Worm (Caenorhabditis elegans) whole organism, L4/young adult: Measurements from ENCODE around the gene T19D12.1.
"Not testable (repeated sequence)": the region's sequence is repeated elsewhere in the genome, so short reads cannot be mapped to it uniquely, and the experiment has no call there.

Experiments
- W03F9.2 ChIP-seq: fragments of 150-350 bp; optimal IDR thresholded peaks from 2 replicates; lab custom pipeline; 2014; ENCODE audit warnings: missing biosample characterization, missing genetic modification characterization
- dao-5 ChIP-seq: sonication (generic microtip); optimal IDR thresholded peaks from 2 replicates; lab custom pipeline; 2016; ENCODE audit warnings: missing genotype, missing genetic modification characterization, moderate library complexity, missing compliant biosample characterization
- him-1 ChIP-seq: sonication (generic microtip); optimal IDR thresholded peaks from 2 replicates; lab custom pipeline; 2016; ENCODE audit warnings: missing genotype, missing genetic modification reagents, missing genetic modification characterization, missing compliant biosample characterization

The T19D12.1 gene

DNA sequence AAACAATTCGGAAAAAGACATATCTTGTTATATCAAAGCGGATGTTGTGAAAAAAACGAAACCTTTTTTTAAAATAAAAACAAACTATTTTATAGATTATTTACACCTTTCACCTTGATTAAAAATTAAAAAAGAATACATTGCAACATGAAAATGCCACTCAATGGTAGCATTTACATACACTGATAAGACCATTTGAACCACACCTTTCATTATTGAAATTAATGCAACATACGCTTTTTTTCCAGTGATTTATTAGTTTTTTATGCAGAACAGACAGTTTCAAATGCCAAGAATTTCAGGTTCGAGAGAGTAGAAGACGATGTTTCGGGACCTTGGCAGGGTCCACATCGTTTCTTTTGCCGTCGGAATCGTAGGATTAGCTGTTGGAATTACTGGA lies at the start of gene T19D12.1:
T19D12.1 (plus strand) TSS at position 301 of the 400 bp plus-strand sequence.
- TF ChIP-seq dao-5 (no peak), him-1 (tag; lab: Kevin White, UChicago) (no peak), W03F9.2 (tag; lab: Kevin White, UChicago) (no peak)

DNA sequence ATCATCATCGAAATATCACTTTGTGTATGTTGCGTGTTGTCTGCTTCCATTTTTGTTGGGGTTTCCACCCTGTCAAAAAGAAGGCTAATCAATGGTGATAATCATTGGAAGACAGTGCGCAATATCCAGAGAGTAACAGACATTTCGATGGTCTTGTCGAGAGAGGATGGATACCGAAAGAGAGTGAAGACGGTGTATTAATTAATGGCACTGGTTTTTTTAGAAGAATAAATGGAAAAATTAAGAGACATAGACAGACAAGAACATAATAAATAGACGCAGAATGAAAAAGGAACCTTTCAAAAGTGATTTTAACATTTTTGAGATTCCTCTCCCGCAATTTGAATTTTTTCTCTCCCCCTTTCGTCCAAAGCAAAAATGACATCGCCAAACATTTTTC lies 47.7 kb upstream of the T19D12.1 start:
- TF ChIP-seq W03F9.2 (tag; lab: Kevin White, UChicago) (no peak), him-1 (tag; lab: Kevin White, UChicago) (no peak), dao-5 (no peak)

DNA sequence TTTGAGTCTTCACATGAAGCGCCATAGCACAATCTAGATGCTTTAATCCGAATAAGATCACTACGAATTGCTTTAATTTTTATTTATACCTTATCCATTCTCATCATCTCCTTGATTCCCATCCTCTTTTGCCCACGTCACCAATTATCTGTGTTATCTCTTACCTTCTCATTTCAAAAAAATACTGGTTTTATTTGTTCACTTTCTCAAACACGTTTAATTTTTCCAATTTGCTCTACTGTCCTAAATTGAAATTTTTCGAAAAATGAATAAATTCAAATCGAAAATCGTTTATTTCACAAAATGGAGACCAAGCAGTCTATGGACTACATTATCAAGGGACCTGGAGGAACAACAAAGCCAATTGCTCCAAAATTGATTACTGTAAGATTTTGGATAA lies 44.8 kb upstream of the T19D12.1 start, which contains the start of gene F54H5.3:
F54H5.3 (plus strand) TSS at position 301 of the 400 bp plus-strand sequence.
- TF ChIP-seq him-1 (tag; lab: Kevin White, UChicago) (no peak), dao-5 (no peak), W03F9.2 (tag; lab: Kevin White, UChicago) (no peak)

DNA sequence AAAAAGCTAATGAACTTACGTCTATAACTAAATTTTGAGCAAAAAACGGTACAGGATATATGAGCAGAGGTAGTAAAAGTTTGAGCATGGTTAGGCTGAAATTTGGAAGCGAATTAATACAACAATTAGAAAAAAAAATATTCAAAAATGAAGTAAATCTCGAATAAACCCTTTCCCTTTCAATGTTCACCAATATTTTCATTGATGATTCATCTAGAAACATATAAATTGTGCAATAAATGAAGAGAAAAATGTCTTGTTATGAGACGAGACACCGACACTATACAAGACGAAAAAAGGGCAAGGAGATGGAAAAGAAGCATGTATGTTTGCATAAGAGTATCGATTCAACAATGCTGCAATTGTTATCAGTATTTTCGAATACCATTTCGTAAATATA lies 41.4 kb upstream of the T19D12.1 start, which contains the start of gene F54H5.14:
F54H5.14 (minus strand) TSS at position 101 of the 400 bp plus-strand sequence.
- TF ChIP-seq W03F9.2 (tag; lab: Kevin White, UChicago) (no peak), dao-5 (no peak), him-1 (tag; lab: Kevin White, UChicago) (no peak)

DNA sequence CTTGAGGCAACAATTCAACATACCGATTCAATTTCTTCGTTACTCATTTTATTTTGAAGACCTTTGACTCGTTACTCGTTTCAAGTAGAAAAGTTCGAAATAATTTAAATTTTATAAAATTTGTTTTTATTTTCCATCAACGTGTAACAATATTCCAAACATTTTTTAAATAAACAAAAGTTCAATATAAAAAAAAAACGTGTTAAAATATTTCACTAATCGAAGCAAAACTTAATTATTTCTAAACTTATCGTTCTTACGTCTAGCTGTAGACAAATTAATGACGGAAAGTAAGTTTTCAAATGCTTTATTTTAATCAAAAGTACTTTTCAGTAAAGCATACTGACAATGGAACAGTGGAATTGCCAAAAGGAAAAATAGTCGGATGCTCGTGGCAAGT lies 39.5 kb upstream of the T19D12.1 start, which contains the start of the genes F54H5.5 and F54H5.2:
F54H5.5 (minus strand) TSS at position 101 of the 400 bp plus-strand sequence.
F54H5.2 (plus strand) TSS at position 303 of the 400 bp plus-strand sequence.
- not testable (repeated sequence) for TF ChIP-seq dao-5; him-1 (tag; lab: Kevin White, UChicago); W03F9.2 (tag; lab: Kevin White, UChicago)

DNA sequence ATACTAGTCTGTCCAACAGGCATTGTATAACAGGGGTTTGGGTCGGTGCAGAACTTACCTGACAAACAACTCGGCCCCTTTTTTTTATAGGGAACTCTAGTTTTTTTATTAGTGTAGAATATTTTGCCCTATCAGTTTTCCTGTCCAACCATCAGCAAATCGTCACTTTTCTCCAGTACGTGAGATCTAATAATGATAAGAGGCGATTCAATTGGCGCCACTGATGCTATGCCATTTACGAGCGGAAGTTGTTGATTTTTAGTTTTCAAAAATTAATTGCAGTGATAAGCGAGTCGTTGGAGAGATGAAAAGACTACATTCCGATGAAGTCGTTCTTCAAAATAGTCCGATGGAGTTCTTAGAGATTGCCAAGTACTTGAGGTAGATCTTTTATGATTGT lies 38.3 kb upstream of the T19D12.1 start:
- TF ChIP-seq W03F9.2 (tag; lab: Kevin White, UChicago), result no peak
- TF ChIP-seq dao-5, result no peak

DNA sequence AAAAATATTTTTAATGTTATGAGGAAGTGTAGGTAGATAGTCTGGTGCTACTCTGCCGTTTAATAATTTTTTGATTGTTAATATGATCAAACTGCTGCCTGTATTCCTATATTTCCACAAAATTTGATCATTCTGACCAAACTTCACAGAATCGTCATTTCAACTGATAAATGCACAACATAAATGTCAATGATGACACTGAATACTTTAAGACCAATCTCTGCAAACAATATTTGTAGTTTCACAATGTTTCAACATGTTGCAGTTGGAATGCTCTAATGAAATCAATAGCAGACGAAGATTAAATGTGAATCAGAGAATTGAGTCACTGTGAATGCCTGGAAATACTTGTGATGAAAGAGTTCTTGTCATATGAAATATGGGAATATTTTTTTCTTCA lies 36.9 kb upstream of the T19D12.1 start:
- TF ChIP-seq W03F9.2 (tag; lab: Kevin White, UChicago), result no peak
- no peak for TF ChIP-seq dao-5
- no peak for TF ChIP-seq him-1 (tag; lab: Kevin White, UChicago)

DNA sequence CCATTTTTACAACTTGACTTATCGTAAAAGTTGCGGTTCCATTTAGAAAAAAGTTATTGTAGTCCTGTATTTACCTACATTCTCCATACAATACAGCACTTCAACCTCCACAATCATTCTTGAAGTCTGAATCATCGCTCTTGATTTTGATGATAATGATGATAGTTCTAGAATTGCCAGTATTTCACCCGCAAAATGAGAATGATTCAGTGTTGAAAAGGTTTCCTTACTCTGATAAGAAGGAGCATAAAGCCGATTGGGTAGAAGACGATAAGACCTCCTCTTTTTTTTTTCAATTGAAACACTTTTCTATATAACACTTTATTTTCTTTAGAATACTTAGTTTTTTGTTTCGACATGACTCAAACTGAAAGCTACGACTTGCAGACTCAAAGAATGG lies 35.9 kb upstream of the T19D12.1 start, which contains the start of gene T19D12.4:
T19D12.4 (plus strand) TSS at position 295 of the 400 bp plus-strand sequence.
- no peak for TF ChIP-seq W03F9.2 (tag; lab: Kevin White, UChicago)
- TF ChIP-seq him-1 (tag; lab: Kevin White, UChicago), result no peak
- TF ChIP-seq dao-5, result no peak

DNA sequence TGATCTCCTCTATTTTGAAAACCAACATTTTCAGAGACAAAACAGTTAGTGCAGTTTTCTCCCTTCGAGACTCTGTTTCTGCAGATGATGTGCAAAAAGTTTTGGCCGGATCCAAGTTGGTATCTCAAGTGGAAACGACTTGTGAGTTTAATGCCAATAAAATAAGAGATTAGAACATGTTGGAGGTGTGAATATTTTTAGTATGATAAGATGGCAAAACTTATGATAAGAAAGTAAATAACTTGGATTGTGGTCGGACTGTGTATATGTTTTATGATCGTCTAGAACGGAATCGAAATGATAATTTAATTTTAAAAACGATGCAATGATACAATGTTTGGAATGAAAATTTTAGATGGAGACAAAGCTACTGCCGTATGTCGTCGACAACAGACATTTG lies 34.7 kb upstream of the T19D12.1 start:
- TF ChIP-seq W03F9.2 (tag; lab: Kevin White, UChicago) (no peak), him-1 (tag; lab: Kevin White, UChicago) (no peak)

DNA sequence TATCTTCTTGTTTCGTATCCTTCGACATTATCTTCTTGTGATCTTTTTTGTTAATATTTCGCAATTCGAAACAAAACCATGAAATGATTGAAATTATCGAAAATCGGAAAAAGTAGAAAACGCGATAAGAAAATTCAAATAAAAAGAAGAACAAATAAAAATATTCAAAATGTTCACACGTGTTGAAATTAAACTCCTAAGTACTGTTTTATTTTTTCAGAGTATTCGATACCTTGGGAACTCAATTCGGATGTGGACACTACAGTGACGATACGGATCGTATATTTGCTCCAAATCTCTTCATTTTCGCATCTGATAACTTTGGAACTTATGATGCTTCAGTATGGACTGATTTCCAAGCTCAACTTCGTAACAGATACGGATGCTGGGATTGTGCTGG lies 30.6 kb upstream of the T19D12.1 start, which contains the start of gene T19D12.5:
T19D12.5 (minus strand) TSS at position 101 of the 400 bp plus-strand sequence.
- no peak for TF ChIP-seq W03F9.2 (tag; lab: Kevin White, UChicago)
- no peak for TF ChIP-seq him-1 (tag; lab: Kevin White, UChicago)
- TF ChIP-seq dao-5, result no peak

DNA sequence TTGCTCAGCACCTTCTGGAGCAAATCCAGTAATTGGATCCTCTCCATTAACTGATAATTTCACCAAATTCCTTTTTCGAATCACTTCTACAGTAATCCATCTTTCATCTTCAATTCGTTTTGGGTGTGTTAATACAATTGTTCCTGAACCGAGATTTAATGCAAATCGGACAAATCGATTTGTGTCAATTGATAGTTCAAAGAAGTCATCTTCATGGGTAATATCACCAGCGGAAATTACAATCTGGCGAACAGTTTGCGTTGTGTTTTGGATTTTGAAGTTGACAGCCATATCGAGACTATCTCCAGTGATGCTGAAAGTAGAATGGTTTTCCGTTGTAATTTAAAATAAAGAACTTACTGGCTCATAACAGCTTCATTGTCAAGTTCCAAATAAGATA lies 28.8 kb upstream of the T19D12.1 start:
- TF ChIP-seq W03F9.2 (tag; lab: Kevin White, UChicago), result no peak
- TF ChIP-seq dao-5, result no peak
- TF ChIP-seq him-1 (tag; lab: Kevin White, UChicago), result no peak

DNA sequence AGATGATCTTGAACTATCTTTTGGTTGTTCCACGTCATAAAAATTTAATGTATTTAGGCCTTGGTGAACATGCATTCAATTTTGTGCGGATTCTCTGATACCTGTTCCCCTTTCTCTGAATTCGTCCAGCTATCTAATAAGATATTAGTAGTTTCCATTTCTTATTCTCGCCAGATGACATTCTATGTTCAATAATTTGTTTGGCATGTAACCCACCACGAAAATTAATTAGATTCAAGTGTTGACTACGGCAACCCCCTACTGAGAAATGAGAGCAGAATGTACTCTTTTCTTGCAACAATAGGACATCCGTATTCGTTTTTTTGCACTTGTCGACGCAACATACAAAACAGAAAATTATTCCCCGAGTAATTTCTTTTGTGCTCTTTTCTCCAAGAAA lies 24.5 kb upstream of the T19D12.1 start:
- no peak for TF ChIP-seq W03F9.2 (tag; lab: Kevin White, UChicago)
- TF ChIP-seq dao-5, result no peak
- TF ChIP-seq him-1 (tag; lab: Kevin White, UChicago), result no peak

DNA sequence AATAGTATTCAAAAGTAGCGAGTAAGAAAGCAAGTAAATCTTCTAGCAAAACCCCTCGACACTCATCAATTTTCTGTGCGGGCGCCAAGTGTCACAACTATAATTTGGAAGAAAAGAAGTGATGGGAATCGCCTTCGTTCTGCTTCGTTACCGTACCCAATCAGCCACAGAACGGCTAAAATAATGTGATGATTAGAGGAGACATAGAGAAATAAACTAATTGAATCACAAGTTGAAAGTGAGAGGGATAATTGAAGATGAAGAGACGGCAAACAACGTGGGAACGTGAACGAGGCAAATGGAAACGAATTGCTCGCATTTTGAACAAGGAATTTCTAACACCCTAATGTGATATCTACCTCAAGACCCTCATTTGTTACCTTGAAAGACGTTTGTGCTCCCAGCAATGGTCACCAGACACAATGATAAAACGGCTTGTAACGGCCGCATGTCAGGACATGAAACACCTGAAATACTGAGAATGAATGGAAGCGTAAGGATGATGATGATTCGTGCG lies 24.0 kb upstream of the T19D12.1 start, which contains the start of gene T19D12.6:
T19D12.6 (minus strand) TSS at position 467 of the 517 bp plus-strand sequence.
- TF ChIP-seq W03F9.2 (tag; lab: Kevin White, UChicago) (no peak), dao-5 (no peak), him-1 (tag; lab: Kevin White, UChicago) (no peak)

DNA sequence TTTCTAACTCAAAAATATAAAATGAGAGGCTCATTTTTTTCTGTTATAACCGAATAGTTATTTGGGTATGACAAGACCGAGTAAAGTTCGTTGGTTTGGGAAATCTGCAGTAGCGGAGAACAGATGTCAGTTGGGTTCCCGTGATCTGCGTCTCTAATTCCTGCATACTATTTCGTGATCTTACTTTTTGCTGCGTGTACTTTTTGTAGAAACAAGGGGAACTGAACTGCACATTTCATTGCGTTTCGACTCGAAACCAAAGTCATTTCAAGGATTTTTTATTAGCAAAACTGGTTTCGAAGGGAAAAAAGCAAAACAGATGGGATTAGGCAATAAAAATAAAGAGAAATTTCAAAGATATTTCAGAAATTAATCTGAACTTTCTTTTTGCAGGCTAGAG lies 19.8 kb upstream of the T19D12.1 start:
- TF ChIP-seq W03F9.2 (tag; lab: Kevin White, UChicago), result no peak
- TF ChIP-seq dao-5, result no peak
- no peak for TF ChIP-seq him-1 (tag; lab: Kevin White, UChicago)

DNA sequence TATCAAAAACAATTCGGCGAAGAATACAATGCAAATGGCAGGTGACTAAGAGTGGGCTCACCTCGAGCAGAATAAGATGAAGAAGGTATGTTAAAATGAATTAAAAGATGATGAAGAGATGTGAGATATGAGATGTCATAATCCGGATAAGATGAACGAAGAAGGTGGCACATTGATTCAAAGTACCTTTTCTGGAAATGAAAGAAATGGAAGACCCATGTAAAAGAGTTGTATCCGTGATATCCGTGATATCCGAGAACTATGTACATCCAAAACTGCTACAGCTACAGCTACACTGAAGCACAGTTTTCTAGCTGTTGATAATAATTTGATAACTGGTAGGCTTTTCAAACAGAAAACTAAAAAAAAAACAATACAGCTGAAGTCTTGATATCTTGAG lies 17.7 kb upstream of the T19D12.1 start, which contains the start of gene oig-8:
oig-8 (minus strand) TSS at position 101 of the 400 bp plus-strand sequence.
- TF ChIP-seq dao-5 (no peak), W03F9.2 (tag; lab: Kevin White, UChicago) (no peak), him-1 (tag; lab: Kevin White, UChicago) (no peak)
